Fruit fly (Drosophila melanogaster): ENCODE data around the gene cv-d.
A peak's percentile ranks its signal among the peaks of the same experiment; 100 is the strongest.

Gene cv-d

DNA sequence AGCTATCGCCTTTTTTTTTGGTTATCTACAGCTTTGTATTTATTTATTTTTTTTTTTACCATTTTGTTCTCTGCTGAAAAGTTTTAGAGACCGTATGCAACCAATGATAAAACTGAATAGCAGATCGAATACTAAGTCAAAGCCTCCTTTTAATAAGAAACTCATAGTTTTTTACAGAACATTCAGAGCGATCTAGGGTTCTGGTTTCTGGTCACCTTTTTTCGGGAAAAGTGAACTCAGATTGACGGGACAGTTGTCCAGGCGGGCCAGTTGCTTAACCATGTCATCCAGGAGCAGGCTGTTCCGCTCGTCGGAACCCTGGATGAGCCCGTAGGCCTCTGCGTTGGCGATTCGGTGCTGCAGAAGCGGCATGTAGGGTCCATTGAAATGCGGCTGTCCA is 20.0 kb downstream of the cv-d start, which contains the start of gene CG43318:
Gene CG43318, minus strand, starts transcription at position 101 of the 400 bp plus-strand sequence.
- TF ChIP-seq GATAd (GFP tag; optimal IDR thresholded peaks at IDR 0.05) (no peak), OdsH (GFP tag; optimal IDR thresholded peaks at IDR 0.05) (no peak), brk (GFP tag; optimal IDR thresholded peaks at IDR 0.05) (no peak), dsf (GFP tag; optimal IDR thresholded peaks at IDR 0.05; ENCODE audit: borderline replicate concordance) (no peak)

DNA sequence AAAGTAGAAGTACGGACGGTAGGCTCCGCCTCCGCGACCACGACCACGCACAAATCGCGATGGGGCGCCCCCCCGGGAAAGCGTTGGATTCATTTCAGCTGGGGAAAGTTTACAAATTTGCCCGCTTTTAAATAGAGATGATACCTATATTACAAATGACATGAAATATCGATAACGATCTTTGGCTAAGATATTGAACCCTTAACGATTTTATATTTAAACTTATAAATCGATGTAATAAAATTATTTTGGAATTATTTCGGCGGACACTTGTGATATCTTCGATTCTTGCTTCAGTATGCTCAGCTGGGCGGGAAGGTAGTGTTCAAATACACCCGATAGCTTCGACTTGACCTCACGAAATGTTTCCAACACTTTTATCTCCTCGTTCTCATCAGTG is 20.9 kb downstream of the cv-d start, which contains the start of gene rec:
Gene rec, minus strand, starts transcription at position 108 of the 400 bp plus-strand sequence.
- no peak for TF ChIP-seq N (GFP tag; optimal IDR thresholded peaks at IDR 0.05)
- TF ChIP-seq sage (GFP tag; optimal IDR thresholded peaks at IDR 0.05): no peak
- no peak for TF ChIP-seq lola (GFP tag; optimal IDR thresholded peaks at IDR 0.05)
- TF ChIP-seq HLH106 (tag; optimal IDR thresholded peaks at IDR 0.05): no peak
- no peak for TF ChIP-seq Hr78 (GFP tag; optimal IDR thresholded peaks at IDR 0.05)
- TF ChIP-seq pan (optimal IDR thresholded peaks at IDR 0.05): no peak
- no peak for TF ChIP-seq jim (GFP tag; optimal IDR thresholded peaks at IDR 0.05)
- no peak for TF ChIP-seq CG9705 (GFP tag; optimal IDR thresholded peaks at IDR 0.05)
- no peak for TF ChIP-seq rgr (GFP tag; optimal IDR thresholded peaks at IDR 0.05)
- TF ChIP-seq Dfd (GFP tag; optimal IDR thresholded peaks at IDR 0.05): no peak
- no peak for TF ChIP-seq brk (GFP tag; optimal IDR thresholded peaks at IDR 0.05)
- no peak for TF ChIP-seq Jra (GFP tag; optimal IDR thresholded peaks at IDR 0.05)
- TF ChIP-seq sv (GFP tag; optimal IDR thresholded peaks at IDR 0.05): no peak
- TF ChIP-seq Rel (GFP tag; optimal IDR thresholded peaks at IDR 0.05): no peak
- no peak for TF ChIP-seq Rel (tag; optimal IDR thresholded peaks at IDR 0.05)
- no peak for TF ChIP-seq dmrt93B (GFP tag; optimal IDR thresholded peaks at IDR 0.05)

DNA sequence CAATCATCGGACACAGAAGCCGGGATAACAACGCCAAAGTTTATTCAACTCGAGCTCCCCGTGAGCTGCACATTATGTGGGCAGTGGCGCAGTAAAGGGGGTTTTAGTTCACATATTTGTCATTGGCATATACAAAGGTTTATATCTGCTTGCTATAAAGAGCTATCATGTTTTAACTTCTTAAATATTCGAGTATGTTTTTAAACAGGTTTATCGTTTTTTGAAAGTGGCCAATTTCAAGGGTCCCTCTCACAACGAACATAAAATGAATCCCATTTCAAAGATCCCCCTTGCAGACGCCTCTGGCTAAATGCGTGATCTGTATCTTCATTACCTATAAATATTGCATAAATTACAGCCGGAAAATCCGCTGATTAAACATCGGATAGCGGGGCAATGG is 25.8 kb downstream of the cv-d start:
- TF ChIP-seq tai (GFP tag; optimal IDR thresholded peaks at IDR 0.05) (no peak), Mio (GFP tag; optimal IDR thresholded peaks at IDR 0.05) (no peak), Rel (GFP tag; optimal IDR thresholded peaks at IDR 0.05) (no peak), Rel (tag; optimal IDR thresholded peaks at IDR 0.05) (peak; percentile 46), dl (GFP tag; optimal IDR thresholded peaks at IDR 0.05; ENCODE audit: insufficient read depth in 1 of 2, partially characterized antibody in 2 of 2) (no peak), jim (GFP tag; optimal IDR thresholded peaks at IDR 0.05) (no peak), usp (GFP tag; optimal IDR thresholded peaks at IDR 0.05) (no peak), Hr78 (GFP tag; optimal IDR thresholded peaks at IDR 0.05) (no peak), br (GFP tag; optimal IDR thresholded peaks at IDR 0.05) (peak; percentile 70), foxo (GFP tag; optimal IDR thresholded peaks at IDR 0.05) (peak in 1 of 2 experiments; percentile 50), dsf (GFP tag; optimal IDR thresholded peaks at IDR 0.05; ENCODE audit: borderline replicate concordance) (no peak), HLH106 (tag; optimal IDR thresholded peaks at IDR 0.05) (peak; percentile 84), OdsH (GFP tag; optimal IDR thresholded peaks at IDR 0.05) (peak; percentile 57), fru (GFP tag; optimal IDR thresholded peaks at IDR 0.05) (peak; percentile 58), sv (GFP tag; optimal IDR thresholded peaks at IDR 0.05) (no peak), pan (optimal IDR thresholded peaks at IDR 0.05) (no peak), brk (GFP tag; optimal IDR thresholded peaks at IDR 0.05) (no peak), Myc (optimal IDR thresholded peaks at IDR 0.05) (no peak), psq (GFP tag; optimal IDR thresholded peaks at IDR 0.05) (peak; percentile 43), rgr (GFP tag; optimal IDR thresholded peaks at IDR 0.05) (peak; percentile 45), Sp1 (GFP tag; optimal IDR thresholded peaks at IDR 0.05) (peak; percentile 77), GATAd (GFP tag; optimal IDR thresholded peaks at IDR 0.05) (no peak), Hnf4 (GFP tag; optimal IDR thresholded peaks at IDR 0.05) (no peak), Dif (GFP tag; optimal IDR thresholded peaks at IDR 0.05; ENCODE audit: partially characterized antibody) (no peak), CG9705 (GFP tag; optimal IDR thresholded peaks at IDR 0.05) (peak; percentile 56), Abd-B (GFP tag; optimal IDR thresholded peaks at IDR 0.05) (no peak), N (GFP tag; optimal IDR thresholded peaks at IDR 0.05) (no peak), h (GFP tag; optimal IDR thresholded peaks at IDR 0.05) (peak; percentile 48), lola (GFP tag; optimal IDR thresholded peaks at IDR 0.05) (no peak), woc (GFP tag; optimal IDR thresholded peaks at IDR 0.05) (no peak), CrebA (GFP tag; optimal IDR thresholded peaks at IDR 0.05; ENCODE audit: borderline replicate concordance) (no peak), ey (GFP tag; optimal IDR thresholded peaks at IDR 0.05) (peak; percentile 57), sage (GFP tag; optimal IDR thresholded peaks at IDR 0.05) (no peak), CG32264 (GFP tag; optimal IDR thresholded peaks at IDR 0.05) (peak; percentile 34), Vsx2 (GFP tag; optimal IDR thresholded peaks at IDR 0.05; ENCODE audit: partially characterized antibody) (no peak), Jra (GFP tag; optimal IDR thresholded peaks at IDR 0.05) (no peak), dmrt93B (GFP tag; optimal IDR thresholded peaks at IDR 0.05) (peak; percentile 57), Hr83 (GFP tag; optimal IDR thresholded peaks at IDR 0.05; ENCODE audit: poor library complexity, severe bottlenecking) (no peak), Dfd (GFP tag; optimal IDR thresholded peaks at IDR 0.05) (no peak)
